Fruit fly (Drosophila melanogaster) whole organism, embryonic: ENCODE measurements around the gene CG16903.
A peak's percentile ranks its signal among the peaks of the same experiment; 100 is the strongest.

Experiments used
- Abd-B ChIP-seq: fragments of 200-800 bp; sonication (Bioruptor generic); optimal IDR thresholded peaks from 2 replicates; lab custom pipeline; 2018; ENCODE audit warnings: missing biosample characterization, mild to moderate bottlenecking, missing genetic modification characterization, moderate library complexity
- CG12236 ChIP-seq: fragments of 200-800 bp; sonication (Bioruptor generic); optimal IDR thresholded peaks from 2 replicates; lab custom pipeline; 2016; ENCODE audit warnings: missing biosample characterization, missing genetic modification characterization
- CG12659 ChIP-seq: fragments of 200-800 bp; sonication (Bioruptor generic); optimal IDR thresholded peaks from 3 replicates; lab custom pipeline; 2017; ENCODE audit warnings: mild to moderate bottlenecking, missing biosample characterization, missing genetic modification reagents, missing genetic modification characterization
- CG13894 ChIP-seq: fragments of 200-800 bp; sonication (Bioruptor generic); optimal IDR thresholded peaks from 3 replicates; lab custom pipeline; 2018; ENCODE audit warnings: missing biosample characterization, mild to moderate bottlenecking, missing genetic modification characterization, moderate library complexity
- CG14014 ChIP-seq: fragments of 200-800 bp; sonication (Bioruptor generic); IDR thresholded peaks from 2 replicates; pipeline ENCODE4 v1.3.6; 2022; ENCODE audit warnings: missing biosample characterization, missing genetic modification characterization
- CG14860 ChIP-seq: fragments of 200-800 bp; sonication (Bioruptor generic); IDR thresholded peaks from 3 replicates; pipeline ENCODE4 v1.3.6; 2022; ENCODE audit warnings: missing biosample characterization, missing genetic modification characterization; ENCODE audit not compliant: partially characterized antibody
- CG16813 ChIP-seq: fragments of 200-800 bp; sonication (Bioruptor generic); IDR thresholded peaks from 3 replicates; pipeline ENCODE4 v1.3.6; 2022; ENCODE audit warnings: missing biosample characterization, missing genetic modification characterization; ENCODE audit not compliant: partially characterized antibody
- CG2120 ChIP-seq: fragments of 200-800 bp; sonication (Bioruptor generic); optimal IDR thresholded peaks from 3 replicates; lab custom pipeline; 2016; ENCODE audit warnings: missing biosample characterization, missing genetic modification characterization
- CG2678 ChIP-seq: fragments of 200-800 bp; sonication (Bioruptor generic); optimal IDR thresholded peaks from 3 replicates; lab custom pipeline; 2019; ENCODE audit warnings: missing biosample characterization, mild to moderate bottlenecking, missing genetic modification characterization, moderate library complexity
- CG31365 ChIP-seq: fragments of 200-800 bp; sonication (Bioruptor generic); optimal IDR thresholded peaks from 2 replicates; lab custom pipeline; 2018; ENCODE audit warnings: missing biosample characterization, mild to moderate bottlenecking, missing genetic modification characterization
- CG34224 ChIP-seq: fragments of 200-800 bp; sonication (Bioruptor generic); IDR thresholded peaks from 3 replicates; pipeline ENCODE4 v1.3.6; 2022; ENCODE audit warnings: missing biosample characterization, missing genetic modification characterization; ENCODE audit not compliant: partially characterized antibody
- CG6654 ChIP-seq: fragments of 200-800 bp; sonication (Bioruptor generic); optimal IDR thresholded peaks from 2 replicates; lab custom pipeline; 2017; ENCODE audit warnings: missing biosample characterization, mild to moderate bottlenecking, missing genetic modification characterization
- CG9727 ChIP-seq: fragments of 200-800 bp; sonication (Bioruptor generic); optimal IDR thresholded peaks from 3 replicates; lab custom pipeline; 2017; ENCODE audit warnings: missing biosample characterization, mild to moderate bottlenecking, missing genetic modification characterization
- CG9817 ChIP-seq: fragments of 200-800 bp; sonication (Bioruptor generic); optimal IDR thresholded peaks from 2 replicates; lab custom pipeline; 2018; ENCODE audit warnings: missing biosample characterization, mild to moderate bottlenecking, missing genetic modification characterization, moderate library complexity
- D19B ChIP-seq: fragments of 200-800 bp; sonication (Bioruptor generic); optimal IDR thresholded peaks from 2 replicates; lab custom pipeline; 2017; ENCODE audit warnings: missing biosample characterization, mild to moderate bottlenecking, missing genetic modification characterization
- HHEX ChIP-seq: fragments of 200-800 bp; sonication (Bioruptor generic); optimal IDR thresholded peaks from 3 replicates; lab custom pipeline; 2017; ENCODE audit warnings: missing biosample characterization, mild to moderate bottlenecking, missing genetic modification characterization, missing genetic modification reagents
- Hsf ChIP-seq: fragments of 200-800 bp; sonication (Bioruptor generic); optimal IDR thresholded peaks from 3 replicates; lab custom pipeline; 2016; ENCODE audit warnings: missing biosample characterization, missing genetic modification characterization
- Jarid2 ChIP-seq: fragments of 200-800 bp; sonication (Bioruptor generic); optimal IDR thresholded peaks from 3 replicates; lab custom pipeline; 2017; ENCODE audit warnings: mild to moderate bottlenecking, missing biosample characterization, missing genetic modification reagents, missing genetic modification characterization
- MESR4 ChIP-seq: fragments of 200-800 bp; sonication (Bioruptor generic); optimal IDR thresholded peaks from 2 replicates; lab custom pipeline; 2018; ENCODE audit warnings: missing biosample characterization, mild to moderate bottlenecking, missing genetic modification characterization, moderate library complexity
- Meics ChIP-seq: fragments of 200-800 bp; sonication (Bioruptor generic); optimal IDR thresholded peaks from 2 replicates; lab custom pipeline; 2017; ENCODE audit warnings: missing biosample characterization, mild to moderate bottlenecking, missing genetic modification characterization
- Oli ChIP-seq: fragments of 200-800 bp; sonication (Bioruptor generic); optimal IDR thresholded peaks from 2 replicates; lab custom pipeline; 2018; ENCODE audit warnings: missing biosample characterization, mild to moderate bottlenecking, missing genetic modification characterization, moderate library complexity
- Opbp ChIP-seq: fragments of 200-800 bp; sonication (Bioruptor generic); IDR thresholded peaks from 3 replicates; pipeline ENCODE4 v1.3.6; 2022; ENCODE audit warnings: missing biosample characterization, missing genetic modification characterization; ENCODE audit not compliant: partially characterized antibody
- Optix ChIP-seq: fragments of 200-800 bp; sonication (Bioruptor generic); IDR thresholded peaks from 3 replicates; pipeline ENCODE4 v1.3.6; 2022; ENCODE audit warnings: missing biosample characterization, missing genetic modification characterization
- PHDP ChIP-seq: fragments of 200-800 bp; sonication (Bioruptor generic); optimal IDR thresholded peaks from 3 replicates; lab custom pipeline; 2018; ENCODE audit warnings: missing biosample characterization, mild to moderate bottlenecking, missing genetic modification characterization, moderate library complexity
- Rfx ChIP-seq: fragments of 200-800 bp; sonication (Bioruptor generic); IDR thresholded peaks from 2 replicates; pipeline ENCODE4 v1.3.6; 2022; ENCODE audit warnings: missing biosample characterization, missing genetic modification characterization
- Scr ChIP-seq: fragments of 200-800 bp; sonication (Bioruptor generic); IDR thresholded peaks from 2 replicates; pipeline ENCODE4 v1.3.6; 2022; ENCODE audit warnings: missing biosample characterization, missing genetic modification characterization; ENCODE audit not compliant: partially characterized antibody
- Sry-δ ChIP-seq: fragments of 200-800 bp; sonication (Bioruptor generic); optimal IDR thresholded peaks from 2 replicates; lab custom pipeline; 2016; ENCODE audit warnings: missing biosample characterization, missing genetic modification characterization
- Stat92E ChIP-seq, 3 experiments: fragments of >200 bp in 2 of 3; fragments of 200-800 bp in 1 of 3; sonication (Bioruptor generic) in 1 of 3; optimal IDR thresholded peaks; 2 replicates each; lab custom pipeline; 2017 to 2019; ENCODE audit warnings: missing biosample characterization in 3 of 3, missing genetic modification characterization in 3 of 3, mild to moderate bottlenecking in 1 of 3, moderate library complexity in 1 of 3
- Tbp ChIP-seq: fragments of >200 bp; optimal IDR thresholded peaks from 2 replicates; lab custom pipeline; 2018; ENCODE audit warnings: missing biosample characterization, missing genetic modification characterization
- Usf ChIP-seq: fragments of 200-800 bp; sonication (Bioruptor generic); optimal IDR thresholded peaks from 2 replicates; lab custom pipeline; 2017; ENCODE audit warnings: missing genotype, missing biosample characterization, missing genetic modification characterization
- YL-1 ChIP-seq: fragments of 200-800 bp; sonication (Bioruptor generic); optimal IDR thresholded peaks from 3 replicates; lab custom pipeline; 2017; ENCODE audit warnings: missing biosample characterization, mild to moderate bottlenecking, missing genetic modification characterization
- ase ChIP-seq: fragments of 200-800 bp; sonication (Bioruptor generic); IDR thresholded peaks from 3 replicates; pipeline ENCODE4 v1.3.6; 2022; ENCODE audit warnings: missing biosample characterization, missing genetic modification characterization
- chinmo ChIP-seq: fragments of 200-800 bp; sonication (Bioruptor generic); IDR thresholded peaks from 4 replicates; pipeline ENCODE4 v1.3.6; 2022; ENCODE audit warnings: missing biosample characterization, missing genetic modification characterization; ENCODE audit not compliant: partially characterized antibody
- chm ChIP-seq: fragments of 200-800 bp; sonication (Bioruptor generic); IDR thresholded peaks from 2 replicates; pipeline ENCODE4 v1.3.6; 2022; ENCODE audit warnings: missing biosample characterization, missing genetic modification characterization
- emc ChIP-seq: fragments of 200-800 bp; sonication (Bioruptor generic); optimal IDR thresholded peaks from 2 replicates; lab custom pipeline; 2016; ENCODE audit warnings: missing biosample characterization, missing genetic modification characterization
- lov ChIP-seq, 2 experiments: fragments of 200-800 bp in 1 of 2; fragments of >200 bp in 1 of 2; sonication (Bioruptor generic) in 1 of 2; IDR thresholded peaks in 1 of 2; optimal IDR thresholded peaks in 1 of 2; 2 replicates in 1 of 2; 3 replicates in 1 of 2; pipeline versions ENCODE4 v1.3.6 to Lab custom; 2017 to 2022; ENCODE audit warnings: missing biosample characterization in 1 of 2, missing genetic modification characterization in 1 of 2
- mld ChIP-seq: fragments of 200-800 bp; sonication (Bioruptor generic); IDR thresholded peaks from 3 replicates; pipeline ENCODE4 v1.3.6; 2022; ENCODE audit warnings: missing biosample characterization, missing genetic modification characterization; ENCODE audit not compliant: partially characterized antibody
- onecut ChIP-seq: fragments of 200-800 bp; sonication (Bioruptor generic); IDR thresholded peaks from 2 replicates; pipeline ENCODE4 v1.3.6; 2022; ENCODE audit warnings: missing biosample characterization, missing genetic modification characterization
- phol ChIP-seq: fragments of 200-800 bp; sonication (Bioruptor generic); optimal IDR thresholded peaks from 3 replicates; lab custom pipeline; 2018; ENCODE audit warnings: missing biosample characterization, mild to moderate bottlenecking, missing genetic modification characterization, moderate library complexity
- row ChIP-seq: fragments of 200-800 bp; sonication (Bioruptor generic); IDR thresholded peaks from 3 replicates; pipeline ENCODE4 v1.3.6; 2022; ENCODE audit warnings: missing biosample characterization, missing genetic modification characterization
- sc ChIP-seq, 3 experiments: fragments of >200 bp in 2 of 3; fragments of 200-800 bp in 1 of 3; sonication (Bioruptor generic) in 1 of 3; optimal IDR thresholded peaks; 2 replicates in 2 of 3; 3 replicates in 1 of 3; lab custom pipeline; 2017; ENCODE audit warnings: mild to moderate bottlenecking in 1 of 3, missing biosample characterization in 1 of 3, missing genetic modification characterization in 1 of 3, missing genetic modification reagents in 1 of 3
- sd ChIP-seq: fragments of 200-800 bp; sonication (Bioruptor generic); optimal IDR thresholded peaks from 3 replicates; lab custom pipeline; 2018; ENCODE audit warnings: missing biosample characterization, mild to moderate bottlenecking, missing genetic modification characterization, moderate library complexity
- sna ChIP-seq: fragments of 200-800 bp; sonication (Bioruptor generic); IDR thresholded peaks from 2 replicates; pipeline ENCODE4 v1.3.6; 2022; ENCODE audit warnings: missing biosample characterization, missing genetic modification characterization; ENCODE audit not compliant: partially characterized antibody
- sqz ChIP-seq: fragments of 200-800 bp; sonication (Bioruptor generic); optimal IDR thresholded peaks from 3 replicates; lab custom pipeline; 2018; ENCODE audit warnings: missing biosample characterization, mild to moderate bottlenecking, missing genetic modification characterization
- stwl ChIP-seq: fragments of 200-800 bp; sonication (Bioruptor generic); optimal IDR thresholded peaks from 3 replicates; lab custom pipeline; 2018; ENCODE audit warnings: missing biosample characterization, mild to moderate bottlenecking, missing genetic modification characterization, moderate library complexity
- tna ChIP-seq: fragments of 200-800 bp; sonication (Bioruptor generic); IDR thresholded peaks from 2 replicates; pipeline ENCODE4 v1.3.6; 2022; ENCODE audit warnings: missing biosample characterization, missing genetic modification characterization; ENCODE audit not compliant: partially characterized antibody
- unc-4 ChIP-seq: fragments of 200-800 bp; sonication (Bioruptor generic); IDR thresholded peaks from 2 replicates; pipeline ENCODE4 v1.3.6; 2022; ENCODE audit warnings: missing biosample characterization, missing genetic modification characterization; ENCODE audit not compliant: partially characterized antibody
- zen2 ChIP-seq: fragments of 200-800 bp; sonication (Bioruptor generic); IDR thresholded peaks from 3 replicates; pipeline ENCODE4 v1.3.6; 2022; ENCODE audit warnings: missing biosample characterization, missing genetic modification characterization; ENCODE audit not compliant: partially characterized antibody

The CG16903 gene

DNA sequence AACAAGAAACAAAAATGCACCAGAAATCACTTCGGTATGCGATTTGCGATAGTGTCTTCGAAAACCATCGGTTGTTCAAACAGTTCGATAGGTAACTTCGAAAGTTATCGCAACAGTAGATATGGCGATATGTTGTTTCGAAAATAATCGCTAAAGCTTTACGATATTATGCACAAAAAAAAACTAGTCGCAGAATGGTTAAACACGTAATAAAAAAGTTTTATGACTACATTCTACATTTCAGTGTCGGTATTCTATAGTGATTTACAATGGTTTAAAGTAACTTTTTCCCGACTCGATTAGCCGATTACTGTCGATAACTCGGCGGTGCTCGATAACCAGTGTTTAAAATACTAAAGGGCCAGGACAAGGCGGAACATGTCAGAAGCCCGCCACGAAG is 15.1 kb downstream of the CG16903 start, which contains the start of gene CG4281 (continued):
- peak; percentile 33 for TF ChIP-seq CG2120 (GFP tag; lab: Kevin White, UChicago)
- TF ChIP-seq stwl (tag; lab: Kevin White, UChicago): peak; percentile 56
- TF ChIP-seq sna (GFP tag; lab: Robert Waterston, UW): peak; percentile 98
- no peak for TF ChIP-seq chm (GFP tag; lab: Robert Waterston, UW)
- TF ChIP-seq Stat92E (GFP tag; optimal IDR thresholded peaks at IDR 0.05; lab: Kevin White, UChicago): peak in 1 of 3 experiments; percentile 41
- peak; percentile 76; the same call in 2 of the 4 replicates for TF ChIP-seq chinmo (GFP tag; lab: Robert Waterston, UW)
- TF ChIP-seq Rfx (GFP tag; lab: Robert Waterston, UW): no peak
- no peak for TF ChIP-seq D19B (GFP tag; lab: Kevin White, UChicago)
- peak; percentile 95 for TF ChIP-seq Scr (GFP tag; lab: Robert Waterston, UW)
- TF ChIP-seq Opbp: peak; percentile 85
- TF ChIP-seq Usf (GFP tag; lab: Kevin White, UChicago): no peak
- no peak for TF ChIP-seq lov (optimal IDR thresholded peaks at IDR 0.05; lab: Kevin White, UChicago)
- TF ChIP-seq lov (GFP tag; IDR thresholded peaks at IDR 0.05; lab: Robert Waterston, UW): no peak
- peak; percentile 10 for TF ChIP-seq PHDP (tag; lab: Kevin White, UChicago)
- peak; percentile 64 for TF ChIP-seq row
- no peak for TF ChIP-seq emc (GFP tag; lab: Kevin White, UChicago)
- TF ChIP-seq unc-4: peak; percentile 97
- TF ChIP-seq zen2: peak; percentile 95
- TF ChIP-seq MESR4: no peak
- TF ChIP-seq HHEX (GFP tag; lab: Kevin White, UChicago): no peak
- no peak for TF ChIP-seq CG31365 (tag; lab: Kevin White, UChicago)
- peak; percentile 96 for TF ChIP-seq CG14860 (GFP tag; lab: Robert Waterston, UW)
- no peak for TF ChIP-seq Optix
- TF ChIP-seq Meics (GFP tag; lab: Kevin White, UChicago): no peak
- TF ChIP-seq phol (tag; lab: Kevin White, UChicago): peak; percentile 46
- no peak for TF ChIP-seq Oli (tag; lab: Kevin White, UChicago)
- TF ChIP-seq YL-1: peak; percentile 27
- TF ChIP-seq Sry-δ (GFP tag; lab: Kevin White, UChicago): peak; percentile 82
- peak; percentile 80 for TF ChIP-seq sd
- peak; percentile 92 for TF ChIP-seq tna (GFP tag; lab: Robert Waterston, UW)
- peak; percentile 2 for TF ChIP-seq CG13894 (tag; lab: Kevin White, UChicago)
- TF ChIP-seq ase (GFP tag; lab: Robert Waterston, UW): no peak
- peak; percentile 12 for TF ChIP-seq Hsf (GFP tag; lab: Kevin White, UChicago)
- peak; percentile 88 for TF ChIP-seq CG16813
- peak; percentile 4 for TF ChIP-seq Tbp (GFP tag; lab: Kevin White, UChicago)
- TF ChIP-seq CG6654 (GFP tag; lab: Kevin White, UChicago): no peak
- TF ChIP-seq Jarid2: no peak
- TF ChIP-seq CG12659 (GFP tag; lab: Kevin White, UChicago): peak; percentile 40
- no peak for TF ChIP-seq onecut
- TF ChIP-seq Abd-B: no peak
- no peak for TF ChIP-seq CG9817 (tag; lab: Kevin White, UChicago)
- peak; percentile 99 for TF ChIP-seq CG34224 (GFP tag; lab: Robert Waterston, UW)
- TF ChIP-seq CG12236 (GFP tag; lab: Kevin White, UChicago): no peak
- peak; percentile 4 for TF ChIP-seq CG2678 (tag; lab: Kevin White, UChicago)
- TF ChIP-seq mld (GFP tag; lab: Robert Waterston, UW): peak; percentile 77
- no peak for TF ChIP-seq sc (optimal IDR thresholded peaks at IDR 0.05; lab: Kevin White, UChicago)
- no peak for TF ChIP-seq sc (GFP tag; optimal IDR thresholded peaks at IDR 0.05; lab: Kevin White, UChicago)
- TF ChIP-seq CG9727 (GFP tag; lab: Kevin White, UChicago): peak; percentile 11
- TF ChIP-seq sqz: no peak
- no peak for TF ChIP-seq CG14014 (GFP tag; lab: Robert Waterston, UW)
